Fruit fly (Drosophila melanogaster) whole organism, prepupa: ENCODE results near the gene bsf.

ENCODE experiments used
- CG10631 ChIP-seq: fragments of 200-800 bp; sonication (Bioruptor generic); optimal IDR thresholded peaks from 2 replicates; lab custom pipeline; 2016; ENCODE audit warnings: missing biosample characterization, missing genetic modification characterization
- CG31627 ChIP-seq: fragments of 200-800 bp; sonication (Bioruptor generic); optimal IDR thresholded peaks from 3 replicates; lab custom pipeline; 2016; ENCODE audit warnings: missing biosample characterization, missing genetic modification characterization
- Eip78C ChIP-seq: fragments of 200-800 bp; sonication (Bioruptor generic); peaks from one replicate; lab custom pipeline; 2016; ENCODE audit warnings: missing biosample characterization, missing genetic modification characterization
- Hr39 ChIP-seq: fragments of 200-800 bp; sonication (Bioruptor generic); optimal IDR thresholded peaks from 2 replicates; lab custom pipeline; 2016; ENCODE audit warnings: missing biosample characterization, missing genetic modification characterization
- Hr4 ChIP-seq: fragments of 200-800 bp; sonication (Bioruptor generic); optimal IDR thresholded peaks from 3 replicates; lab custom pipeline; 2016; ENCODE audit warnings: missing biosample characterization, missing genetic modification characterization
- Met ChIP-seq: fragments of 200-800 bp; sonication (Bioruptor generic); optimal IDR thresholded peaks from 3 replicates; lab custom pipeline; 2016; ENCODE audit warnings: missing biosample characterization, missing genetic modification characterization
- Sox102F ChIP-seq: fragments of 200-800 bp; sonication (Bioruptor generic); optimal IDR thresholded peaks from 2 replicates; lab custom pipeline; 2016; ENCODE audit warnings: missing biosample characterization, mild to moderate bottlenecking, missing genetic modification characterization
- esn ChIP-seq: fragments of 200-800 bp; sonication (Bioruptor generic); optimal IDR thresholded peaks from 2 replicates; lab custom pipeline; 2016; ENCODE audit warnings: missing biosample characterization, mild to moderate bottlenecking, missing genetic modification characterization, moderate library complexity
- fd85E ChIP-seq: fragments of 200-800 bp; sonication (Bioruptor generic); optimal IDR thresholded peaks from 3 replicates; lab custom pipeline; 2016; ENCODE audit warnings: missing biosample characterization, missing genetic modification characterization
- ss ChIP-seq, 2 experiments: fragments of 200-800 bp; sonication (Bioruptor generic); optimal IDR thresholded peaks; 2 replicates in 1 of 2; 3 replicates in 1 of 2; lab custom pipeline; 2017 to 2018; ENCODE audit warnings: mild to moderate bottlenecking in 2 of 2, missing biosample characterization in 2 of 2, missing genetic modification characterization in 2 of 2, moderate library complexity in 1 of 2

bsf gene

dm6 chr2L:18441220-18441619, 13.2 kb downstream of the bsf start:
- TF ChIP-seq ss (GFP tag; optimal IDR thresholded peaks at IDR 0.05; lab: Kevin White, UChicago) = no peak
- TF ChIP-seq Sox102F (GFP tag; lab: Kevin White, UChicago) = no peak
- TF ChIP-seq Hr4 (GFP tag; lab: Kevin White, UChicago) = peak; percentile 26
- TF ChIP-seq CG10631 (GFP tag; lab: Kevin White, UChicago) = peak; percentile 22
- peak; percentile 9 for TF ChIP-seq Met (GFP tag; lab: Kevin White, UChicago)
- peak; percentile 78 for TF ChIP-seq Eip78C (GFP tag; lab: Kevin White, UChicago)
- TF ChIP-seq Hr39 (GFP tag; lab: Kevin White, UChicago) = peak; percentile 39
- peak; percentile 11 for TF ChIP-seq esn
- no peak for TF ChIP-seq fd85E
- TF ChIP-seq CG31627 (GFP tag; lab: Kevin White, UChicago) = peak; percentile 32
